Fruit fly (Drosophila melanogaster) S2 (cell line): ENCODE data around the gene Trm7-32.
"Not testable (repeated sequence)": the region's sequence is repeated elsewhere in the genome, so short reads cannot be mapped to it uniquely, and the experiment has no call there.

Source experiments
- CG8478 ChIP-seq: fragments of >200 bp; optimal IDR thresholded peaks from 2 replicates; lab custom pipeline; 2018
- CTCF ChIP-seq, 2 experiments: fragments of >200 bp; optimal IDR thresholded peaks; 2 replicates each; lab custom pipeline; 2018

Gene Trm7-32

DNA sequence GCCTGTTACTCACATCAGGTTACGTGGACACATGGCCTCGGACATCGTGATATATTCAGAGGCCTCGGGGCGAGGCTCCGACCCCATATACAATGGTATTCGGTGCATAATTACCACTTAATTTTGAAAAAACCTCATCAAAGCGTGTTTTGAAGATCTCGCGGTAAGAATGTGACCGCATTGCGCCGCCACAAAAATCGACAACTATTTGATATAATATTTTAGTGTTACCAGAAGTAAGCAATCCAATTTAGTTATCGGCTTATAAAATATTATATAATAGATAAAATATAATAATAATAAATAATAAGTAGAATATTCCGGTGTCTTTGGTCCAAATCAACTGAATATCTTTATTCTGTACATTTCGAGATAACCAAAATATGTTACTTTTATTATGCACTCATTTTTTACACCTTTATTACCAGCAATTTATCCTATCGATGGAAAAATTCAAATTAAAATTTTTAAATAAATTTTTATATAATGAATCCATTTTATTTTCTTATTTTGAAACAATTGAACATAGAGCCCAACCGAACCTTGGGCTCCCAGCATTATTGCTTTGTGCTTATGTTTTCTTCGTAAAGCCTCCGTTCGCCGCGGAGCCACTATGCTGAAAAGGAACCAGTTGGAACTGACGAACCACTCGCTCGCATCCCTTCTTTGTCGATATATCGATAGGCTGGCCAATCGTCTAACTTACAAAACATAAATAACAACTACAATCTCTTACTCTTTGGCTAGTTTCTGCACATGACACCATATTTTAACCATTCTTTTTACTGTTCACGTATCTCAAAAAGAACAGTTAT, at the start of gene Trm7-32, which contains the start of gene CG18213:
TSS of gene Trm7-32 (plus strand) at position 690 of the 815 bp plus-strand sequence.
TSS of gene CG18213 (minus strand) at position 211 of the 815 bp plus-strand sequence.
- TF ChIP-seq CTCF (optimal IDR thresholded peaks at IDR 0.05; lab: Kevin White, UChicago) (peak in 1 of 2 experiments; percentile 17), CG8478 (lab: Kevin White, UChicago) (no peak)

DNA sequence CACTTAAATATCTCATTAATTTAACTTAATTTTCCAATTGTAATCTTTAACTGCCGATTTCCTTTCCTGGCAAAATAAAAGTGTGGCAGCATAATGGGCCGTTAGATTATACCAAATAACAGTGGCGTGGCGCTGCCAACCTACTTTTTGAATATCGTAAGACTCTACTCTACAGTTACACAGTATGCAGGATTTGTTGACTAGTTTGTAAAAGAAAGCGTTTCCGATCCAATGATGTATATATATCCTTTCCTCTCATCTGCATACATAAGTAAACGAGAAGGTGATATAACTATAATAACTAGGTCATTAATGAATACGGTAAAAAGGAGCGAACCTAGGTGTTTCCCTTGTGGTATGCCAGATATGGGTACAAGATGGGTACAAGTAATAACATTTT, 48.7 kb upstream of the Trm7-32 start, which contains the start of gene EMC2B:
TSS of gene EMC2B (minus strand) at position 98 of the 400 bp plus-strand sequence.
- TF ChIP-seq CTCF (optimal IDR thresholded peaks at IDR 0.05; lab: Kevin White, UChicago), result no peak
- TF ChIP-seq CG8478 (lab: Kevin White, UChicago), result no peak

DNA sequence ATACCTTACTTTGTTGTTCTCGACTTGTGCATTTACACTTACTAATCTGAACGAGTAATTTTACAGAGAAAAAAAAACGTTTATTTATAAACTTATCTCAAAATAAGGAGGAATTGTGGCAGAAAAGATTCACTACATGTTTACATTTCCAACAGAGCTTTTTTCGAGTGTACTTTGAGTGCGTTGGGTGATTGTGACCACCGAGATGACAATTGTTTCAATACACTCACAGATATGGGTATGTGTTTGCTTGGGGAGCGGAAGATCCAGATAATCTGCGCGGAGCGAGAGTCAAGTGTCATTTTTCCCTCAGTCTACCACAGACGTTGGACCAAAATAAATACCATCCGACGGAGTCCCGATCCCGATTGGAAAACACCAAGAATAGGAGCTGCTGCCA, 47.8 kb upstream of the Trm7-32 start, which contains the start of gene CG31274:
TSS of gene CG31274 (plus strand) at position 301 of the 400 bp plus-strand sequence.
- TF ChIP-seq CTCF (optimal IDR thresholded peaks at IDR 0.05; lab: Kevin White, UChicago); CG8478 (lab: Kevin White, UChicago): not testable (repeated sequence)

DNA sequence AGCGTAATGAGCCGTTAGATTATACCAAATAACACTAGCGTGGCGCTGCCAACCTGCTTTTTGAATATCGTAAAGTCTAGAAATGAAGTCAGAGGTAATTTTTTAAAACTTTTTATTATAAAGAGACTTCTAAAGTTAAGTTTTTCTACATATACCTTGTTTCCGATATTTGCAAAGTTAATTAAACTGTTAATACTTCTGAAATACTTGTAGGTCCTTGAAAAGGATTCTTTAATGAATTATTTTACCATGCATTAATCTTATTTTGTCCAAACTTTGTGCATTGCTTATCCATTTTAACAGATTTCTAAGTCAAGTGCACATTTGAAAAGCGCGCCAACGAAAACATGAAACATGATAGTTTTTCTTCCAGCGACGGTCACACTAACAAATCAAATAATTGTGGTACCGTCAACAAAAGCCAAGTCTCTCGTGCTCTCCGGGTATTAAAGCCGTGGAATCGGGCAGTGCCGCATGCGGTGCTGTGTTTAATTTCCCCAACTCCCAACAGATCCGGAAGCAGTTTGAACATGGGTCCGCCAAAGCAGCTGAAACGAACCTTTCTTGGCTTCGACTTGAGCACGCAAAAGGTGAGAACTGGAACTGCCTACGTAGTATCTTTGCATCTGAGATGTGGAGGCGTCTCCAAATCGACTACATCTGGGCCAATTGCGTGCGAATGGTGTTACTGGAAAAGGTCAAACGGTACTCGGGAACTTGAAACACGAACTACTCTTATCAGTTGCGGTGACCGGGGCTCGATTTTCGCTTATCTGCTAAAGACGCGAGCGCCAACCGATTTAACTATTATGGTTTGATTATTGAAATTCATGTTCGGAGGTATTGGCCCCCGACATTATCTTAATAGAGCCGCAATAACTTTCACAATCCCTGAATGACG, 44.2 kb upstream of the Trm7-32 start, which contains the start of the genes EMC2A and CG3534:
TSS of gene EMC2A (minus strand) at position 13 of the 901 bp plus-strand sequence.
TSS of gene CG3534 (plus strand) at position 388 of the 901 bp plus-strand sequence.
- TF ChIP-seq CG8478 (lab: Kevin White, UChicago), result no peak
- no peak for TF ChIP-seq CTCF (optimal IDR thresholded peaks at IDR 0.05; lab: Kevin White, UChicago)

DNA sequence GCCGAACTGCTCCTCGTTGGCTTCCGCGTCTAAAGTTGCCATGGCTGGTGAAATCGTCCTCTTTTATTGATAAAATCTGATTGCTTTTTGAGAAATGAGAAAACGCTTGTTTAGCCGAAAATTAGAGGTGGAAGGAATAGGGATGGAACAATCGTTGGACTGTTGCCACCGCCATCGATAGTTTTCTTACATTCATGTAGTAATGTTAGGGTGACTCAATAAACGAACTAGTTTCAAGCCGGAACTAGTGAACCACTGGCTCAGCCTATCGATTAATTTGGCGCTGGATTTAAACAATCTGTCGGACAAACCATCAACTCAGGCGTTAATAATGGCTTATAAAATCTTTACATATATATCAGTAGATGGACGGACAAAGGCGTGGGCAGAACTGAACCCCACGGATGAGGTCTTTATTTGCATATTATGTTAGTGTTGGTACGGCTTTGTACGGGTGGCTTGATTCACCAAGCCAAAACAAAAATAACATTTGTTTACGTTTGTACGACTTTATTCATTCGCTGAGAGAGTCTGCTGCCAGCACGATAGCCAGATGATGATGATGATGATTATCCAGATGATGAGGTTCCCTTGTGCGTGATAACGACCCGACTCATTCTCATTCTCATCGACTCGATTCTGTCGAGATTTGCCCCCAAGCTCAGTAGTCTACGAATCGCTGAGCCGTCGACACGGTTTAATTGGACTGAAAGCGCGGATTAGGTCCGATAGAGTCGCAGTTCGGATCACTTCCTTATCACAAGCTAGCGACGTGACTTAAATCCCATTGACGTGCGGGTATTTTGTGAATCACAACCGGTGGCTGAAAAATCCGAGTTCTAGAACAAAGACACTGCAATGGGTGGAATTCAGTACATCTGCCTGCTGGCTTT, 38.0 kb upstream of the Trm7-32 start, which contains the start of the genes Sf3a1 and Irc:
TSS of gene Sf3a1 (minus strand) at position 138 of the 893 bp plus-strand sequence.
TSS of gene Irc (plus strand) at position 658 of the 893 bp plus-strand sequence.
- TF ChIP-seq CTCF (optimal IDR thresholded peaks at IDR 0.05; lab: Kevin White, UChicago), result peak; percentile 39 to 49
- no peak for TF ChIP-seq CG8478 (lab: Kevin White, UChicago)

DNA sequence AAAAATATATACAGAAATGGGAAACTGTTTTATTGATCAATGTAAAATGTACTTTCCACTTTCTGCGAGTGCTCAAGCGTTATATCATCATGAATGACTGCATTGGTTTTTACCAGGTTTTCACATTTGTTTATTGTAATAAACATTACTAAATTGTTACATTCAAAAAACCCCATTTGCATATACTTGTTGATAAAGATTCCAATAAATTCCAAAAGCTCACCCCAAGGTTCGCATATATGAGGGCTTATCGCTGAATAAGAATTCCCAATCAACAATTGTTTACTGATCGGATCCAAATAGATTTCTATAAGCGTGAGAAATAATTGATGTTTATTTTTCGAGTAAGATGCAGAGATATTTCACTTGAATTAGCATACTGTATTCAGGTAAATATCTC, 37.0 kb upstream of the Trm7-32 start:
- TF ChIP-seq CG8478 (lab: Kevin White, UChicago) (no peak), CTCF (optimal IDR thresholded peaks at IDR 0.05; lab: Kevin White, UChicago) (no peak)

DNA sequence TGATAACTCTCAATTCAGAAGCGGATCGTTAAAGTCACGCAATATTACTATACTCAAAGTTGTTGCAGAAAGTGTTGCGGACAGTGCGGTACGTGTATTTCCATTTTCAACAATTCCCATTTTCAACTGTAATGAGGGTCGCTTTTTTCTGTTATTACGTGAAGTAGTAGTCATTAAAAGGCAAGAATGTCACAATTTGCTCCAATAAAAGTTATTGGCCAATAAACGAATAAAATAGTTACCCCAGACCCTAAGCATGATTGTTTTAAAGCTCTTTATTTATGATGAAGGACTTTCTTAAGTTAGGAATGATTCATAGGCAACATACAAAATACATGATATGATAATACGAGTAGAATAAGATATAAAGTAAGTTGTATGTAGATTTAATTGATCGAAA, 33.1 kb upstream of the Trm7-32 start:
- TF ChIP-seq CTCF (optimal IDR thresholded peaks at IDR 0.05; lab: Kevin White, UChicago) (no peak), CG8478 (lab: Kevin White, UChicago) (no peak)

DNA sequence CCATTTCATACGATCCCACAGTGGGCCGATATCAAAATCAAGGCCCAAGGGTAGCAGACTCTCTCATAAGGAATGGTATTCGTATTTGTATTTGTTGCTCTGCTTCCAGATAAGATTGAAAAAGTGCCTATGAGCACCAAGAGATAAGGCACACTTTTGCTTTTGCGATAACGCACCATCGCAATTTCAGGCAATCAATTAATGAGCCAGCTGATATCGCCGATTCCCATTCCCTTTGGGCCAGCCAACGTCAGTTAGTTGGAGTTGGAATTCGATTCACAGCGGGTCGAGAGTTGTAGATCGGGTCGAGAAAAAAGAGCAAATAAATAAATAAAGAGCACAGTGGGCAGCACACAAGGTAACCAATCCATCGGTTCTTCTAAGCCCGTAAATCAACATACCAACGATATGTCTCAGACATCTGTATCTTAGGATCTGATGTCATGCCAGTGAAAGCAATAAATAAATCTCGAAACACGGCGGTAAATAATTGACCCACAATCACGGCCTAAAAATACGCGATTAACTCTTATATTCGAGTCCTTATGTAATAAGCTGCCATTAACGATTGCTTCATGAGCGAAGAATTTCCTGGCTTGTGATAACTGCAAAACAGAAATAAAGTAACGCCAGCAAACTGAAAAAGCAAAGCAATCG, 32.3 kb upstream of the Trm7-32 start, which contains the start of gene CG8907:
TSS of gene CG8907 (plus strand) at position 252 of the 657 bp plus-strand sequence.
- TF ChIP-seq CG8478 (lab: Kevin White, UChicago) (no peak), CTCF (optimal IDR thresholded peaks at IDR 0.05; lab: Kevin White, UChicago) (no peak)

DNA sequence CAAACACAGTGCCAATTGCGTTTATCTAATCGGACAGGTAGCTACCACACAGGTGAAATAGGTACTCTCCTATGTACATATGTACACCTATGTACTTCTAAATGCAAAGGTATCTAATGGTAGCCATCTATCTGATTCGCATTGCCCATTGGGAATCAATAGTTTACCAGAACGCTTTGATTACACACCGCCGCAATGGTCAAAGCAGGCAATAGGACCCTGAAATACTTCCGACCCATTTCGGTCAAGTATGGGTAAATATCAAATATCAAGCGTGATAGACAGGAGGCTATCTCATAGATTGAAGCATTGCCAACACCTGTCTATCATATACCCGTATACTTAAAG, 31.8 kb upstream of the Trm7-32 start:
- TF ChIP-seq CG8478 (lab: Kevin White, UChicago) (no peak), CTCF (optimal IDR thresholded peaks at IDR 0.05; lab: Kevin White, UChicago) (no peak)

DNA sequence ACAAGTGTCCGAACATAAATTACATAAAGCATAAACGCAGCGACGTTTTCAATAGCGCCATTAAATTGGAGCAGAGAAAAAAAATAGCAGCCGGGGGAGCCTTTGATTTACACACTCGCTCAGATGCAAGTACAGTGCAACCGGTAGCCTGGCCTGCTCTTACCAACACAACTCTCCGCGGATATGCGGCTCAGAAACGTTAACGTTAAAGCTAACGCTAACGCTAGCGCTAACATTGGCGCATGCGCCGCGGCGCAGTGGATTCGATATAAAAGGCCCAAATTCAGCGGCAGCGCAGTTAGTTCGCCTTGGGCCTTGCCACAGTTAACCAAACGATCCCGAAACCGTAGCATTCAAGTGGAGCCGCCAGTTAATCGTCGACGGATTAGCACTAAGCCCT, 26.2 kb upstream of the Trm7-32 start, which contains the start of gene Pxd:
TSS of gene Pxd (plus strand) at position 301 of the 400 bp plus-strand sequence.
- no peak for TF ChIP-seq CG8478 (lab: Kevin White, UChicago)
- no peak for TF ChIP-seq CTCF (optimal IDR thresholded peaks at IDR 0.05; lab: Kevin White, UChicago)

DNA sequence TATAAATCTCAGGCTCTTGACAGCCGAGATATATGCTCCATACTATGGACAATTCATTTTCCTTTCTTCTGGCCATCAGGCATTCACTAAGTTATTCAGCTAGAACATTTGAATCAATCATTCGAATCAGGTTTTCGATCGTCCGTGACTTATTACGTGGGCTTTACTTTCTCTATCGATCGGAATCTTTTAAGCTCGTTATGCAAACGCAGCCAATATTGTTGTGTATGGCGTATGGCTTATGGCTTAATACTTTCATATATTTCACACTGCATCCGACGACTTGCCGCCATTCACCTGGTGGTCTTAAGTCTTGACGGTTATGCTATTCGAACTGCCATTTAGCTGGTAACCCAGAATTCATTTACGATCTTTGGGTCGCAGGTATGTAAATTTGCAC, 24.3 kb upstream of the Trm7-32 start:
- TF ChIP-seq CTCF (optimal IDR thresholded peaks at IDR 0.05; lab: Kevin White, UChicago) (no peak), CG8478 (lab: Kevin White, UChicago) (no peak)

DNA sequence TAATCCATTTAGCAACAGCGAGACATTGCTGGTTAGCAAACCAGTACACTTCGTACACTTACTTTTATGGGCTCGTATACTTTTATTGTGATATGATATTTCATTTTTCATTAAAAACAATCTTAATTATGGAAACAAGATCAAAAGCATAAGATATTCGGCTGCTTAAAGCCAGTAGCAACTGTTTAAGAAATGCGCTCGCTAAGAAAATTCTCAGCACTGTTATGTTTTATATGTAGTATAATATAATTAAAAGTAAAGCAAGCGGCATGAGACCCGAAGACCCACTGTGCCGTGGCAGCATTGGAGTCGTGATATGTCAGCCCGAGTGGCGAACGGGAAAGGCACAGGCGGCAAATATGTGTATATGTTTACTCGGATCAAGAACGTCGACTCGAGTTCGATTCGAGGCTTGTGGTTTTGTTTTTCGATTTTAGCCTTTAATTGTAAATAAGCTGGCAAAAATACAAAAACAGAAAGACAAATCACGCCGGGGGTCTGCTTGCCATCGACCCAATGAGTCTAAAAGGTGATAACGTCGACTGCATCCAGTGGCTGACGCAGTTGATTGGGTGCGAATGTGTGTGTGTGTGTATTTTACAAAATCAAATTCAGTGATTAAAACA, 21.5 kb upstream of the Trm7-32 start:
- TF ChIP-seq CG8478 (lab: Kevin White, UChicago) (no peak), CTCF (optimal IDR thresholded peaks at IDR 0.05; lab: Kevin White, UChicago) (no peak)
